Worm (Caenorhabditis elegans) whole organism, L4 larva: ENCODE data around the gene abf-5.

Experiments
- D1046.2 ChIP-seq: fragments of 200-800 bp; sonication (Bioruptor generic); IDR thresholded peaks from 2 replicates; pipeline ENCODE4 v1.3.6; 2022; ENCODE audit warnings: missing genetic modification characterization, missing compliant biosample characterization
- F37D6.2 ChIP-seq: sonication (generic microtip); optimal IDR thresholded peaks from 2 replicates; lab custom pipeline; 2016; ENCODE audit warnings: mild to moderate bottlenecking, missing genetic modification characterization, missing compliant biosample characterization
- ceh-28 ChIP-seq: fragments of 150-350 bp; optimal IDR thresholded peaks from 2 replicates; lab custom pipeline; 2014; ENCODE audit warnings: missing biosample characterization, missing genetic modification reagents, missing genetic modification characterization
- ceh-44 ChIP-seq: fragments of 200-800 bp; sonication (Bioruptor generic); IDR thresholded peaks from 2 replicates; pipeline ENCODE4 v1.3.6; 2022; ENCODE audit warnings: missing genetic modification reagents, missing genetic modification characterization, missing compliant biosample characterization
- dve-1 ChIP-seq: sonication (generic microtip); optimal IDR thresholded peaks from 2 replicates; lab custom pipeline; 2017; ENCODE audit warnings: antibody characterized with exemption, mild to moderate bottlenecking, missing genetic modification characterization, missing compliant biosample characterization; ENCODE audit not compliant: insufficient read depth
- fkh-10 ChIP-seq: fragments of 150-350 bp; optimal IDR thresholded peaks from 2 replicates; lab custom pipeline; 2014; ENCODE audit warnings: missing biosample characterization, missing genetic modification reagents, missing genetic modification characterization
- gei-8 ChIP-seq: fragments of 200-800 bp; sonication (Bioruptor generic); optimal IDR thresholded peaks from 2 replicates; lab custom pipeline; 2018; ENCODE audit warnings: mild to moderate bottlenecking, missing genetic modification characterization, missing compliant biosample characterization
- hlh-30 ChIP-seq: sonication (generic microtip); optimal IDR thresholded peaks from 2 replicates; lab custom pipeline; 2017; ENCODE audit warnings: antibody characterized with exemption, mild to moderate bottlenecking, missing genetic modification characterization, missing compliant biosample characterization; ENCODE audit not compliant: insufficient read depth
- lin-13 ChIP-seq: fragments of 150-350 bp; optimal IDR thresholded peaks from 2 replicates; lab custom pipeline; 2014; ENCODE audit warnings: missing biosample characterization, missing genetic modification reagents, missing genetic modification characterization
- nhr-28 ChIP-seq: fragments of 150-350 bp; optimal IDR thresholded peaks from 2 replicates; lab custom pipeline; 2014; ENCODE audit warnings: missing biosample characterization, missing genetic modification characterization
- nhr-6 ChIP-seq: fragments of 150-350 bp; optimal IDR thresholded peaks from 2 replicates; lab custom pipeline; 2014; ENCODE audit warnings: missing biosample characterization, missing genetic modification characterization
- unc-39 ChIP-seq: sonication (generic microtip); optimal IDR thresholded peaks from 2 replicates; lab custom pipeline; 2017; ENCODE audit warnings: missing biosample characterization, missing genetic modification characterization
- zag-1 ChIP-seq: fragments of 150-350 bp; optimal IDR thresholded peaks from 2 replicates; lab custom pipeline; 2014; ENCODE audit warnings: missing biosample characterization, missing genetic modification characterization

- TF ChIP-seq unc-39 (tag; lab: Kevin White, UChicago) (no peak), nhr-28 (no peak), zag-1 (tag; lab: Kevin White, UChicago) (no peak), dve-1 (tag; lab: Kevin White, UChicago) (no peak), ceh-28 (tag; lab: Kevin White, UChicago) (no peak), ceh-44 (no peak), D1046.2 (no peak), gei-8 (no peak), lin-13 (GFP tag; lab: Kevin White, UChicago) (no peak), nhr-6 (tag; lab: Kevin White, UChicago) (no peak), fkh-10 (GFP tag; lab: Kevin White, UChicago) (no peak), F37D6.2 (tag; lab: Kevin White, UChicago) (no peak), hlh-30 (no peak)
Observed at ce11 chrX:12754043-12754442, 38.6 kb upstream of the abf-5 start.
